Fruit fly (Drosophila melanogaster) Kc167 (cell line): ENCODE results near the gene melt.

Source experiments
- Myc ChIP-seq: fragments of >200 bp; optimal IDR thresholded peaks from 2 replicates; lab custom pipeline; 2017; ENCODE audit warnings: missing external identifiers
- Sin3A ChIP-seq: fragments of >200 bp; optimal IDR thresholded peaks from 2 replicates; lab custom pipeline; 2018; ENCODE audit warnings: missing external identifiers
- h ChIP-seq: fragments of >200 bp; optimal IDR thresholded peaks from 3 replicates; lab custom pipeline; 2018; ENCODE audit warnings: missing external identifiers
- insv ChIP-seq: fragments of >200 bp; optimal IDR thresholded peaks from 3 replicates; lab custom pipeline; 2018; ENCODE audit warnings: missing external identifiers
- psq ChIP-seq: fragments of >200 bp; optimal IDR thresholded peaks from 2 replicates; lab custom pipeline; 2017; ENCODE audit warnings: missing external identifiers
- ttk ChIP-seq: sonication (Bioruptor generic); optimal IDR thresholded peaks from 2 replicates; lab custom pipeline; 2017; ENCODE audit warnings: missing external identifiers

Gene melt

DNA sequence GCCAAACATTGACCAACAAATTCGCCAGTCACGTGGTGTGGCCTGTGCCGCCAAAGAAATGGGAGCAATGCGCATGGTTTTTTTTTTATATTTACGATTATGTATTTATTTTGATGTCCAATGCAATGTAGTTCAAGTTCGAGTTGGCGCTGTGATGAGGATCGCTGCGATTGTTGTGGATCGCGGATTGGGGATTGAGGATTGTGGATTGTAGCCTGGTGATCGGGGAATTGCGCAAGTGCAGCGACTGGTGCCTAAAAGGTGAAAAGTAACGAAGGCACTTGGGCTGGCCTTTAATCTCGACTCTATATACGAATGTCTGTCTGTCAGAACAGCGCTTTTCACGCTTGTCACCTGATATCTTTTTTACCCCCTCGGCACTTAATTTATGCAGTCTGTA, 29.8 kb upstream of the melt start:
- TF ChIP-seq ttk (lab: Kevin White, UChicago), result no peak
- no peak for TF ChIP-seq Myc (lab: Kevin White, UChicago)
- no peak for TF ChIP-seq h

DNA sequence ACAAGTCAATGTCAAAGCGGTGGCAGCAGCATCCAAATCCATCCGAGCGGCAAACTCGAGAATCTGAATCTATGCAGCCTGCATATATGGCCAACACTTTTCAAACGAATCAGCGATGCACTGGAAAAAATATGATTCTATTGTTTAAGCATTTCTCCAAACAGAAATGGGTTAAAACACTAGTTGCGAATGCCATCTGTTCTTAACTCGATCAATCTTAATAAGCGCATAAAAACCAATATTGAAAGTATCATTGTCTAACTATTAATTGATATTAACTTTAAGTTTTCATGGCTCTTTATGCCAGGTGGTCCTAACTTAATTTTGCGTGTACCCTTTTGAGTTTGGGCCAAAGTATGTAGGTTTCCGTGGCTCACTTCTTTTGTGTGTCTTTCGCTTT, 28.6 kb upstream of the melt start:
- TF ChIP-seq ttk (lab: Kevin White, UChicago), result no peak
- TF ChIP-seq Myc (lab: Kevin White, UChicago), result no peak
- no peak for TF ChIP-seq psq (lab: Kevin White, UChicago)
- no peak for TF ChIP-seq h
- no peak for TF ChIP-seq Sin3A (lab: Kevin White, UChicago)
- no peak for TF ChIP-seq insv (lab: Kevin White, UChicago)

DNA sequence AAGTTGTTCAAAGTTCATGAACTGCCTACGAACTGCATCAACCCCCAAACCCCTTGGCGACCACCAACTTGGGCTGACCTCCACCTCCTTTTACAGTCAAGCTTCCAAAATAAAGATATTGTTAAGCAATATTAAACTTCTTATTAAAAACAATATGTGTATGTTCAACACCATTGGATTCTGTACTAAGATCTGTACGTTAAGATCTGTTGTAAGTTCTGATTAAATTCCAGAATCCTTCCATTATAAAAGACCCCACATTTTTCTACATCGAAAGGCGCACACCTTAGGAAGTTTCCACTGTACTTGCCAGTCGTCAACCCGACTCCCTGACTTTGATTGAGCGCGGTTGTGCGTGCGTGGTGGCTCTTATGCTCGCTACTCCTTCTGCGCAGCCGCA, 21.3 kb upstream of the melt start:
- no peak for TF ChIP-seq insv (lab: Kevin White, UChicago)
- TF ChIP-seq ttk (lab: Kevin White, UChicago), result no peak
- no peak for TF ChIP-seq psq (lab: Kevin White, UChicago)
- no peak for TF ChIP-seq h
- no peak for TF ChIP-seq Myc (lab: Kevin White, UChicago)
- no peak for TF ChIP-seq Sin3A (lab: Kevin White, UChicago)

DNA sequence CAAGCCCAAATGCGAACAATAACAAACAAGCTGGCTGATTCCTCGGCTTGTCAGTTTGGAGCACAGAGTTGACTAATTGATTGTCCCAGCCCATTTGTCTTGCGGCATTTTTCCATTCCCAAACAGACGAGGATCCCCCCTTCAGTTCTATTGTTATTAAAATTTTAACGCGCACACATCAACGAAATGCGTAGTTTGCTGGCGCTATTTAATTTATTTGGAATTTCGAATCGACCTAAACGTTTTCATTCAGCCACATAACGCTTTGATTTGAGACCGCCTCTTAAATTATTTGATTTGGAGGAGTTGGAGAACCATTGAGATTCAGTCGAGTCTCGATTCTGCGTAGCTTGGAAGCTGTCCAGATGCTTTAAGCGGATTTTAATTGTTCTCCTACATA, 18.4 kb upstream of the melt start:
- no peak for TF ChIP-seq h
- no peak for TF ChIP-seq Myc (lab: Kevin White, UChicago)
- no peak for TF ChIP-seq insv (lab: Kevin White, UChicago)
- TF ChIP-seq Sin3A (lab: Kevin White, UChicago), result no peak
- TF ChIP-seq psq (lab: Kevin White, UChicago), result no peak
- TF ChIP-seq ttk (lab: Kevin White, UChicago), result no peak

- no peak for TF ChIP-seq insv (lab: Kevin White, UChicago)
- no peak for TF ChIP-seq Sin3A (lab: Kevin White, UChicago)
- no peak for TF ChIP-seq psq (lab: Kevin White, UChicago)
- TF ChIP-seq h, result no peak
- TF ChIP-seq ttk (lab: Kevin White, UChicago), result no peak
- no peak for TF ChIP-seq Myc (lab: Kevin White, UChicago)
Observed at dm6 chr3L:7122136-7122535, 12.2 kb upstream of the melt start.

DNA sequence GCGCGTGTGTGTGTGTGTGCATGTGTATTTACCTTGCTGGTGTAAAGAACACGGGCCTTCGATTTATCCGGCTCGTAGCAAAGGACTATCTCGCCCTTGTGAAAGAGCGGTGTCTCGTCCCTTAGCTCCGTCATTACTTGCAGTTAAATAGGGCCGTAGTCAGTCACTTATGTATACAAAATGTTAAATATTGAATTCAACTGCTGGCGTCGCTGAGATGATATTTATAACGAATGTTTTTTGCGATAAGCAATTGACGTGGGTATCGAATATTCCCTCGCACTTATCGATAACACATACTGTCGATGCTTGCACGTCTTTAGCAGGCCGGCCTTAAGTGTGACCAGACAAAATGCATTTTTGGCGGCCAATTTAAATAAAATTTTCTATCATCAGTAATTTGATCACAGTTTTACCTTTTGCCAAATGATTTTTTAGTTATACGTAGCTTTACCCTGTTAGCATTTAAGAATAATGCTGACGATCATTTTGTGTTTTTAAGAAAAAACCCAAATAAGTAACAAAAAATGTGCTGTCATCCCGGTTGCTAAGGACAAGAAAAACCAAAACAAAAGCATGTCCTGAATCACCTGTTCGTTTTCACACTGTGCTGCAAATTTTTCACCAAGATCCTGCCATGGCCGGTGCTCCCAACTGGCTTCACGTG, 8.9 kb upstream of the melt start, which contains the start of the genes msl-3 and BBS1:
Gene msl-3, minus strand, starts transcription at position 245 of the 667 bp plus-strand sequence.
Gene BBS1, plus strand, starts transcription at position 617 of the 667 bp plus-strand sequence.
- TF ChIP-seq psq (lab: Kevin White, UChicago) (no peak), insv (lab: Kevin White, UChicago) (no peak), ttk (lab: Kevin White, UChicago) (no peak), h (no peak), Sin3A (lab: Kevin White, UChicago) (no peak), Myc (lab: Kevin White, UChicago) (no peak)

DNA sequence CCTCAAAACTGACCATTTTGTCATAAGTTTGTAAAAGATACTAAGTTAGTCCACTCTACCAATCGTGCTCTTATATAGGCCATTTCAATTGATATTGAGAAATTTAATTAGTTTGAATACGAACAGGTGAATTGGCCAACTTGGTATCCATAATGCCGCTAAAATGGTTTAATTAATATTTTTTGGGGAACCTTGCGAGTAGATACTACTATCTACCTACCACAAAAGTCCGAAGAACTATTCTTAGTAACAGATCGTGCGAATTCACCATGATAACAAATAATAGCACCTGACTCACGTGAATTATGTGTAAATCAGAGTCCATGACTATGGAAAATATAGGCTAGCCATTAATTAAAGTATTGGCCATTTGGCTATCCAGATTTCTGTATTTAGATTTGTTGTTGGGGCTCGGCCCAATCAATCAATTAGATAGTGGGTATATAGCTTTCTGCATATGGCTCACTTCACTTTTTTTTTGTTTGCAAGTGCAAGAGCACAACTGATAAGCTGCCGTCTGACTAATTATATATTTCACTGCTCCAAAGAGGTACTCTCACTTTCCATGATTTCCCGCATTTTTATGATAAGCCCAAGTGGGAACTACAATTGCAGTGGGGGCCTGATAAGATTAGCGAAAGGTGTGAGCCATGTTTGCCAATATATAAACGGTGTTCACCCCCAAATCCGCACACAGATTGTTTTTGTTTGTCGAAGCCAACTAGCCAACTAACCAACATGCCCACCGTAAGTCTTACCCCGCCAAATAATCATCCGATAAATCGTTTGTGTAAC, 5.9 kb upstream of the melt start, which contains the start of the genes Acbp4 and Acbp6:
Gene Acbp4, minus strand, starts transcription at position 51 of the 795 bp plus-strand sequence.
Gene Acbp6, plus strand, starts transcription at position 690 of the 795 bp plus-strand sequence.
- TF ChIP-seq psq (lab: Kevin White, UChicago), result no peak
- no peak for TF ChIP-seq Myc (lab: Kevin White, UChicago)
- no peak for TF ChIP-seq h
- TF ChIP-seq ttk (lab: Kevin White, UChicago), result no peak
- TF ChIP-seq Sin3A (lab: Kevin White, UChicago), result no peak
- no peak for TF ChIP-seq insv (lab: Kevin White, UChicago)

- TF ChIP-seq Sin3A (lab: Kevin White, UChicago) (no peak), ttk (lab: Kevin White, UChicago) (no peak), psq (lab: Kevin White, UChicago) (no peak)
Observed at dm6 chr3L:7130574-7130973, 3.7 kb upstream of the melt start, which contains the start of gene Acbp3. Gene Acbp3 (plus strand): TSS chr3L:7130874.

dm6 chr3L:7131447-7131983, 2.8 kb upstream of the melt start, which contains the start of gene Acbp2:
Gene Acbp2 (plus strand): TSS chr3L:7131863.
- no peak for TF ChIP-seq psq (lab: Kevin White, UChicago)
- TF ChIP-seq h, result no peak
- no peak for TF ChIP-seq insv (lab: Kevin White, UChicago)
- no peak for TF ChIP-seq Sin3A (lab: Kevin White, UChicago)
- no peak for TF ChIP-seq ttk (lab: Kevin White, UChicago)
- TF ChIP-seq Myc (lab: Kevin White, UChicago), result no peak

DNA sequence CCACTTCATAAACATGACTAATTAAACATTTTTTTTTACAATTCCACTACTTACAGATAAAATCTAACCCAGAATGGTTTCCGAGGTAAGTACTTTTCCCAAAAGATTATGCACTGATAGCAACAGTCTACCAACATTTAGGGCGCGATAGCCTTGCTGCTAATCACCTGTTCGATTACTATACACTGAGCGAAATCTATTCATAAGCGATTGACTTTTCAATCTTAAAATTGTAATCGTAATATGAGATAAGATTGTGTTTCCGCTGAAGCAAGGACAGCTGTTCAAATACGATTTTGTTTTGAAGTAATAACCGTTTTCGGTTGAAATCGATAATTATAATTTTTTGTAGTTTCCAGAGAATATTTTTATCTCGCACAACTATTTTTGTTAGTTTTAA, 1.7 kb upstream of the melt start:
- no peak for TF ChIP-seq Sin3A (lab: Kevin White, UChicago)
- no peak for TF ChIP-seq Myc (lab: Kevin White, UChicago)
- no peak for TF ChIP-seq ttk (lab: Kevin White, UChicago)
- no peak for TF ChIP-seq psq (lab: Kevin White, UChicago)
- TF ChIP-seq insv (lab: Kevin White, UChicago), result no peak
- no peak for TF ChIP-seq h

DNA sequence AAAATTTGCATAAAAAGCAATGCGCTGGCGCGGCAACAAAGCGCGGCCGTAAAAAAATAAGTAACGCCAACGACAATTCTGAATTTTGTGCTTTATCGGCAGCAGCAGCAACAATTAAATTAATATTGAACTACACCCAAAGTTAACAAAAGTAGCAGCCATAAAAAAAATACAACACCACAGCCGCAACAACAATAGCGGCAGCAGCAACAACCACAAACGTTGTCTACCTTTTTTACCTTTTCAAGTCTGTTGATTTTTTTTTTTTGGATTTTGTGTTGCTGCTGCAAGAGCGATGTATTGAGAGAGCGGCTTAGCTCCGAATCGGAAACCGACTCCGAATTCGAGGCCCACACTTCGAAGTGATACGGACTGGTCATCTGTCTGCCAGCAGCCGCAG, 502 bp downstream of the melt start:
- no peak for TF ChIP-seq h
- no peak for TF ChIP-seq ttk (lab: Kevin White, UChicago)
- no peak for TF ChIP-seq insv (lab: Kevin White, UChicago)
- TF ChIP-seq Myc (lab: Kevin White, UChicago), result no peak
- TF ChIP-seq psq (lab: Kevin White, UChicago), result no peak
- no peak for TF ChIP-seq Sin3A (lab: Kevin White, UChicago)
